Fruit fly (Drosophila melanogaster): ENCODE measurements around the gene SAK.
A peak's percentile ranks its signal among the peaks of the same experiment; 100 is the strongest.

The SAK gene

dm6 chr3L:21501928-21502327 lies 13.8 kb downstream of the SAK start (continued):
- no peak for TF ChIP-seq ash1 (GFP tag; optimal IDR thresholded peaks at IDR 0.05)
- peak; percentile 36 for TF ChIP-seq Hmr (GFP tag; optimal IDR thresholded peaks at IDR 0.05)
- TF ChIP-seq lilli (GFP tag; optimal IDR thresholded peaks at IDR 0.05): peak; percentile 25
- TF ChIP-seq D19B (GFP tag; optimal IDR thresholded peaks at IDR 0.05): peak; percentile 30
- TF ChIP-seq CG2678 (tag; optimal IDR thresholded peaks at IDR 0.05): peak; percentile 52
- TF ChIP-seq stc (GFP tag; IDR thresholded peaks at IDR 0.05): peak; percentile 33; the same call in 1 of the 2 replicates
- peak; percentile 48 for TF ChIP-seq slbo (GFP tag; IDR thresholded peaks at IDR 0.05)
- TF ChIP-seq Trl (optimal IDR thresholded peaks at IDR 0.05): no peak
- TF ChIP-seq Trl (GFP tag; optimal IDR thresholded peaks at IDR 0.05): no peak
- TF ChIP-seq Ada2b (GFP tag; IDR thresholded peaks at IDR 0.05): 0 out of 2 replicates have a peak, but pooled peaks have one; percentile 14
- peak; percentile 9; the same call in 1 of the 2 replicates for TF ChIP-seq sob (GFP tag; IDR thresholded peaks at IDR 0.05)
- peak; percentile 25 for TF ChIP-seq CG34376 (GFP tag; optimal IDR thresholded peaks at IDR 0.05)
- TF ChIP-seq Eip74EF (GFP tag; optimal IDR thresholded peaks at IDR 0.05): peak in 1 of 2 experiments; percentile 12
- TF ChIP-seq toy (GFP tag; IDR thresholded peaks at IDR 0.05): 0 out of 2 replicates have a peak, but pooled peaks have one; percentile 11
- TF ChIP-seq Pdp1 (GFP tag; optimal IDR thresholded peaks at IDR 0.05): peak in 1 of 2 experiments; percentile 18
- 0 out of 2 replicates have a peak, but pooled peaks have one; percentile 36 for TF ChIP-seq Atf6 (GFP tag; IDR thresholded peaks at IDR 0.05)
- TF ChIP-seq pan (optimal IDR thresholded peaks at IDR 0.05): no peak
- TF ChIP-seq pan (GFP tag; optimal IDR thresholded peaks at IDR 0.05 in 1 of 2, IDR thresholded peaks at IDR 0.05 in 1 of 2): peak in 1 of 2 experiments; percentile 47
- TF ChIP-seq D19A (tag; optimal IDR thresholded peaks at IDR 0.05): peak; percentile 81
- TF ChIP-seq CG13296 (GFP tag; optimal IDR thresholded peaks at IDR 0.05): no peak
- TF ChIP-seq ci (GFP tag; IDR thresholded peaks at IDR 0.05): 0 out of 3 replicates have a peak, but pooled peaks have one; percentile 40
- TF ChIP-seq grau (tag; optimal IDR thresholded peaks at IDR 0.05): peak; percentile 25
- TF ChIP-seq hkb (optimal IDR thresholded peaks at IDR 0.05): no peak
- 0 out of 2 replicates have a peak, but pooled peaks have one; percentile 50 for TF ChIP-seq hkb (GFP tag; IDR thresholded peaks at IDR 0.05)
- no peak for TF ChIP-seq CG15479 (GFP tag; optimal IDR thresholded peaks at IDR 0.05)
- peak; percentile 15 for TF ChIP-seq bcd (GFP tag; optimal IDR thresholded peaks at IDR 0.05)
- TF ChIP-seq cwo (GFP tag; optimal IDR thresholded peaks at IDR 0.05): peak; percentile 29
- no peak for TF ChIP-seq CkIIα-i1 (GFP tag; IDR thresholded peaks at IDR 0.05)
- no peak for TF ChIP-seq Opbp (GFP tag; IDR thresholded peaks at IDR 0.05; ENCODE audit: partially characterized antibody)
- peak; percentile 15 for TF ChIP-seq CG1603 (tag; optimal IDR thresholded peaks at IDR 0.05)
- peak; percentile 39; the same call in 1 of the 2 replicates for TF ChIP-seq E2f1 (GFP tag; IDR thresholded peaks at IDR 0.05)
- TF ChIP-seq dysf (GFP tag; IDR thresholded peaks at IDR 0.05): peak; percentile 53; the same call in 2 of the 3 replicates
- no peak for TF ChIP-seq lola (GFP tag; optimal IDR thresholded peaks at IDR 0.05)
- peak; percentile 3 for TF ChIP-seq CG12071 (GFP tag; optimal IDR thresholded peaks at IDR 0.05)
- no peak for TF ChIP-seq CG3281 (GFP tag; optimal IDR thresholded peaks at IDR 0.05)
- TF ChIP-seq inv (GFP tag; IDR thresholded peaks at IDR 0.05; ENCODE audit: partially characterized antibody): no peak
- peak; percentile 12 for TF ChIP-seq CG15269 (tag; optimal IDR thresholded peaks at IDR 0.05)
- TF ChIP-seq trem (tag; optimal IDR thresholded peaks at IDR 0.05): no peak
- 0 out of 2 replicates have a peak, but pooled peaks have one; percentile 25 for TF ChIP-seq CG6689 (GFP tag; IDR thresholded peaks at IDR 0.05)
- no peak for TF ChIP-seq hbn (GFP tag; IDR thresholded peaks at IDR 0.05; ENCODE audit: partially characterized antibody)
- TF ChIP-seq CG14441 (GFP tag; IDR thresholded peaks at IDR 0.05): peak; percentile 26; the same call in 1 of the 2 replicates
- peak; percentile 40 for TF ChIP-seq CG17359 (tag; optimal IDR thresholded peaks at IDR 0.05)
- peak; percentile 1 for TF ChIP-seq CG7786 (GFP tag; optimal IDR thresholded peaks at IDR 0.05)
- TF ChIP-seq CG34224 (GFP tag; IDR thresholded peaks at IDR 0.05; ENCODE audit: partially characterized antibody): no peak
- TF ChIP-seq eyg (GFP tag; optimal IDR thresholded peaks at IDR 0.05): no peak
- TF ChIP-seq CG13624 (GFP tag; optimal IDR thresholded peaks at IDR 0.05): peak; percentile 9
- no peak for TF ChIP-seq CG14710 (tag; optimal IDR thresholded peaks at IDR 0.05)
- peak; percentile 51 for TF ChIP-seq exex (tag; optimal IDR thresholded peaks at IDR 0.05)
- TF ChIP-seq vvl (GFP tag; IDR thresholded peaks at IDR 0.05): peak; percentile 62
- no peak for TF ChIP-seq CG4820 (GFP tag; optimal IDR thresholded peaks at IDR 0.05)

Data from whole organism, embryonic.